Worm (Caenorhabditis elegans) whole organism, L1 larva: ENCODE measurements around the gene tex-2.

Source experiments
- C34B4.2 ChIP-seq: sonication (generic microtip); optimal IDR thresholded peaks from 2 replicates; lab custom pipeline; 2017; ENCODE audit warnings: mild to moderate bottlenecking, missing genetic modification characterization, missing compliant biosample characterization
- Y116A8C.19 ChIP-seq: sonication (generic microtip); optimal IDR thresholded peaks from 2 replicates; lab custom pipeline; 2016; ENCODE audit warnings: missing compliant biosample characterization, missing genetic modification characterization, borderline replicate concordance
- aha-1 ChIP-seq: fragments of 150-350 bp; optimal IDR thresholded peaks from 2 replicates; lab custom pipeline; 2014; ENCODE audit warnings: missing biosample characterization, missing genetic modification characterization
- alr-1 ChIP-seq: fragments of 200-800 bp; sonication (Bioruptor generic); optimal IDR thresholded peaks from 2 replicates; lab custom pipeline; 2018; ENCODE audit warnings: borderline replicate concordance, mild to moderate bottlenecking, missing genetic modification characterization, missing compliant biosample characterization
- aly-2 ChIP-seq: fragments of 150-350 bp; optimal IDR thresholded peaks from 2 replicates; lab custom pipeline; 2014; ENCODE audit warnings: missing biosample characterization, missing genetic modification characterization
- blmp-1 ChIP-seq: fragments of 150-350 bp; optimal IDR thresholded peaks from 2 replicates; lab custom pipeline; 2014; ENCODE audit warnings: missing biosample characterization, missing genetic modification characterization
- ceh-63 ChIP-seq: fragments of 200-800 bp; sonication (Bioruptor generic); optimal IDR thresholded peaks from 2 replicates; lab custom pipeline; 2018; ENCODE audit warnings: mild to moderate bottlenecking, missing genetic modification characterization, missing compliant biosample characterization
- ceh-8 ChIP-seq: fragments of 200-800 bp; sonication (Bioruptor generic); optimal IDR thresholded peaks from 2 replicates; lab custom pipeline; 2018; ENCODE audit warnings: mild to moderate bottlenecking, missing genetic modification characterization, moderate library complexity, missing compliant biosample characterization
- ceh-90 ChIP-seq: sonication (generic microtip); optimal IDR thresholded peaks from 2 replicates; lab custom pipeline; 2016; ENCODE audit warnings: missing genetic modification characterization, missing compliant biosample characterization
- ces-1 ChIP-seq: fragments of 150-350 bp; optimal IDR thresholded peaks from 2 replicates; lab custom pipeline; 2014; ENCODE audit warnings: missing biosample characterization, missing genetic modification reagents, missing genetic modification characterization
- dpl-1 ChIP-seq, 3 experiments: fragments of 150-350 bp in 2 of 3; sonication (generic microtip) in 1 of 3; optimal IDR thresholded peaks; 2 replicates each; lab custom pipeline; 2014 to 2017; ENCODE audit warnings: missing biosample characterization in 3 of 3, missing genetic modification characterization in 3 of 3, missing genetic modification reagents in 3 of 3
- dsc-1 ChIP-seq: sonication (generic microtip); optimal IDR thresholded peaks from 2 replicates; lab custom pipeline; 2016; ENCODE audit warnings: mild to moderate bottlenecking, missing genetic modification characterization, missing compliant biosample characterization
- efl-1 ChIP-seq, 4 experiments: fragments of 150-350 bp; optimal IDR thresholded peaks in 3 of 4; peaks in 1 of 4; 1 replicate in 1 of 4; 2 replicates in 3 of 4; lab custom pipeline; 2014; ENCODE audit warnings: missing biosample characterization in 2 of 4, missing genetic modification characterization in 2 of 4, missing genetic modification reagents in 2 of 4
- egl-13 ChIP-seq: sonication (generic microtip); optimal IDR thresholded peaks from 2 replicates; lab custom pipeline; 2016; ENCODE audit warnings: missing genotype, missing genetic modification reagents, missing genetic modification characterization, missing compliant biosample characterization
- elt-2 ChIP-seq: sonication (generic microtip); optimal IDR thresholded peaks from 2 replicates; lab custom pipeline; 2016; ENCODE audit warnings: missing genetic modification characterization, mild to moderate bottlenecking, inconsistent platforms, missing compliant biosample characterization, missing genetic modification reagents
- elt-3 ChIP-seq, 6 experiments: fragments of 150-350 bp in 1 of 6; sonication (generic microtip); optimal IDR thresholded peaks; 2 replicates each; lab custom pipeline; 2017 to 2018; ENCODE audit warnings: missing biosample characterization in 6 of 6, missing genetic modification characterization in 6 of 6, inconsistent platforms in 1 of 6
- fkh-10 ChIP-seq: sonication (generic microtip); optimal IDR thresholded peaks from 2 replicates; lab custom pipeline; 2017; ENCODE audit warnings: missing biosample characterization, missing genetic modification reagents, missing genetic modification characterization
- fos-1 ChIP-seq: fragments of 150-350 bp; optimal IDR thresholded peaks from 2 replicates; lab custom pipeline; 2014; ENCODE audit warnings: missing biosample characterization, missing genetic modification characterization
- hlh-4 ChIP-seq: sonication (generic microtip); optimal IDR thresholded peaks from 2 replicates; lab custom pipeline; 2016; ENCODE audit warnings: mild to moderate bottlenecking, missing genetic modification characterization, missing compliant biosample characterization
- isw-1 ChIP-seq: fragments of 200-800 bp; sonication (Bioruptor generic); IDR thresholded peaks from 2 replicates; pipeline ENCODE4 v1.3.6; 2022; ENCODE audit warnings: missing genetic modification characterization, missing compliant biosample characterization
- jun-1 ChIP-seq: fragments of 150-350 bp; optimal IDR thresholded peaks from 2 replicates; lab custom pipeline; 2014; ENCODE audit warnings: missing biosample characterization, missing genetic modification reagents, missing genetic modification characterization
- lin-14 ChIP-seq: fragments of 200-800 bp; sonication (Bioruptor generic); optimal IDR thresholded peaks from 2 replicates; lab custom pipeline; 2018; ENCODE audit warnings: mild to moderate bottlenecking, missing genetic modification characterization, moderate library complexity, missing compliant biosample characterization
- lin-35 ChIP-seq, 2 experiments: fragments of 150-350 bp; optimal IDR thresholded peaks; 2 replicates each; lab custom pipeline; 2014; ENCODE audit warnings: missing biosample characterization in 2 of 2, missing genetic modification characterization in 2 of 2, missing genetic modification reagents in 2 of 2
- lir-3 ChIP-seq: sonication (generic microtip); optimal IDR thresholded peaks from 2 replicates; lab custom pipeline; 2016; ENCODE audit warnings: mild to moderate bottlenecking, missing genetic modification characterization, moderate library complexity, missing compliant biosample characterization; ENCODE audit not compliant: poor library complexity
- lsy-2 ChIP-seq, 2 experiments: fragments of 150-350 bp; optimal IDR thresholded peaks; 2 replicates each; lab custom pipeline; 2014; ENCODE audit warnings: missing biosample characterization in 2 of 2, missing genetic modification characterization in 2 of 2
- mab-9 ChIP-seq: fragments of 200-800 bp; sonication (Bioruptor generic); IDR thresholded peaks from 2 replicates; pipeline ENCODE4 v1.3.6; 2022; ENCODE audit warnings: missing genetic modification reagents, missing genetic modification characterization, missing compliant biosample characterization
- mdl-1 ChIP-seq, 2 experiments: fragments of 150-350 bp; optimal IDR thresholded peaks; 2 replicates each; lab custom pipeline; 2014 to 2017; ENCODE audit warnings: missing biosample characterization in 2 of 2, missing genetic modification characterization in 2 of 2, inconsistent platforms in 1 of 2
- mef-2 ChIP-seq: fragments of 150-350 bp; optimal IDR thresholded peaks from 2 replicates; lab custom pipeline; 2014; ENCODE audit warnings: missing biosample characterization, missing genetic modification characterization
- nhr-71 ChIP-seq: sonication (generic microtip); optimal IDR thresholded peaks from 2 replicates; lab custom pipeline; 2016; ENCODE audit warnings: mild to moderate bottlenecking, missing genetic modification characterization, moderate library complexity, missing compliant biosample characterization
- nhr-84 ChIP-seq: sonication (generic microtip); optimal IDR thresholded peaks from 2 replicates; lab custom pipeline; 2017; ENCODE audit warnings: missing biosample characterization, missing genetic modification characterization
- nhr-85 ChIP-seq: sonication (generic microtip); peaks from one replicate; lab custom pipeline; 2016; ENCODE audit warnings: missing genetic modification characterization, inconsistent platforms, missing compliant biosample characterization
- nhr-90 ChIP-seq: sonication (generic microtip); optimal IDR thresholded peaks from 2 replicates; lab custom pipeline; 2016; ENCODE audit warnings: mild to moderate bottlenecking, missing genetic modification characterization, missing compliant biosample characterization; ENCODE audit not compliant: poor library complexity
- tbx-2 ChIP-seq: sonication (generic microtip); optimal IDR thresholded peaks from 2 replicates; lab custom pipeline; 2016; ENCODE audit warnings: missing genetic modification characterization, missing compliant biosample characterization
- tlp-1 ChIP-seq: fragments of 150-350 bp; optimal IDR thresholded peaks from 2 replicates; lab custom pipeline; 2014; ENCODE audit warnings: missing biosample characterization, missing genetic modification characterization
- unc-86 ChIP-seq: sonication (generic microtip); optimal IDR thresholded peaks from 2 replicates; lab custom pipeline; 2016; ENCODE audit warnings: missing genetic modification characterization, missing compliant biosample characterization
- unc-98 ChIP-seq: fragments of 200-800 bp; sonication (Bioruptor generic); IDR thresholded peaks from 2 replicates; pipeline ENCODE4 v1.3.6; 2022; ENCODE audit warnings: missing genetic modification characterization, missing compliant biosample characterization
- zag-1 ChIP-seq: fragments of 150-350 bp; optimal IDR thresholded peaks from 2 replicates; lab custom pipeline; 2014; ENCODE audit warnings: missing biosample characterization, missing genetic modification characterization

The tex-2 gene

DNA sequence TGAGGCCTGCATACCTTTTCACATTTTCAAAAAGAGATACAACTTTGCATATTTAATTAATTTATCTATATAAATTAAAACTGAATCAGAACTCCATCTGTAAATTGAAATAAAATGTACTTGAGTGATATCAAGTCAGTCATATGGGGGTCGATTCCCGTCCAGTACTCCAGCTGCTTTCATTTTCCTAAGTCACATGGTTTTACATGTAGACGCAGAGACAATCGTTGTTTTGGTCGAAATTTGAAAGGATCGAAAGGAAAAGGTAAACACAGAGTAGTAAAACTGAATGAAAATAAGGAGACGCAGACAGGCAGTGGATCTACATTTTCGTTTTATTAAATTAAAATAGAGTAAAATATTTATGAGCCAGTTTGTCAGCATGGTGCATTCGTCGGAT lies 716 bp upstream of the tex-2 start (continued):
- TF ChIP-seq dsc-1 (tag; lab: Kevin White, UChicago) = peak; percentile 36
- peak in 1 of 2 experiments; percentile 25 for TF ChIP-seq efl-1 (optimal IDR thresholded peaks at IDR 0.05; lab: Kevin White, UChicago)
- TF ChIP-seq efl-1 (GFP tag; optimal IDR thresholded peaks at IDR 0.05 in 1 of 2; lab: Kevin White, UChicago) = peak; percentile 25 to 88
- peak in 2 of 6 experiments; percentile 31 to 64 for TF ChIP-seq elt-3 (tag; optimal IDR thresholded peaks at IDR 0.05; lab: Kevin White, UChicago)
- peak; percentile 90 for TF ChIP-seq nhr-85 (tag; lab: Kevin White, UChicago)
- peak; percentile 98 for TF ChIP-seq blmp-1 (tag; lab: Kevin White, UChicago)
- peak; percentile 35 to 49 for TF ChIP-seq lsy-2 (tag; optimal IDR thresholded peaks at IDR 0.05; lab: Kevin White, UChicago)
- TF ChIP-seq alr-1 (tag; lab: Kevin White, UChicago) = no peak
- TF ChIP-seq dpl-1 (GFP tag; optimal IDR thresholded peaks at IDR 0.05; lab: Kevin White, UChicago) = peak in 2 of 3 experiments; percentile 33 to 39
- no peak for TF ChIP-seq hlh-4 (tag; lab: Kevin White, UChicago)
- TF ChIP-seq fkh-10 (GFP tag; lab: Kevin White, UChicago) = no peak
- TF ChIP-seq nhr-71 (tag; lab: Kevin White, UChicago) = peak; percentile 71
- peak; percentile 4 for TF ChIP-seq lir-3 (tag; lab: Kevin White, UChicago)
- TF ChIP-seq mdl-1 (tag; optimal IDR thresholded peaks at IDR 0.05; lab: Kevin White, UChicago) = peak in 1 of 2 experiments; percentile 78
- no peak for TF ChIP-seq C34B4.2 (tag; lab: Kevin White, UChicago)
- peak; percentile 17 to 74 for TF ChIP-seq lin-35 (GFP tag; optimal IDR thresholded peaks at IDR 0.05; lab: Kevin White, UChicago)
- TF ChIP-seq aha-1 (tag; lab: Kevin White, UChicago) = no peak
- TF ChIP-seq nhr-90 (tag; lab: Kevin White, UChicago) = peak; percentile 30

ce11 chrII:5872414-5872813 lies 1.0 kb downstream of the tex-2 start:
- TF ChIP-seq nhr-84 = no peak
- TF ChIP-seq elt-2 (tag; lab: Kevin White, UChicago) = peak; percentile 51
- TF ChIP-seq ces-1 (GFP tag; lab: Kevin White, UChicago) = no peak
- no peak for TF ChIP-seq aly-2

DNA sequence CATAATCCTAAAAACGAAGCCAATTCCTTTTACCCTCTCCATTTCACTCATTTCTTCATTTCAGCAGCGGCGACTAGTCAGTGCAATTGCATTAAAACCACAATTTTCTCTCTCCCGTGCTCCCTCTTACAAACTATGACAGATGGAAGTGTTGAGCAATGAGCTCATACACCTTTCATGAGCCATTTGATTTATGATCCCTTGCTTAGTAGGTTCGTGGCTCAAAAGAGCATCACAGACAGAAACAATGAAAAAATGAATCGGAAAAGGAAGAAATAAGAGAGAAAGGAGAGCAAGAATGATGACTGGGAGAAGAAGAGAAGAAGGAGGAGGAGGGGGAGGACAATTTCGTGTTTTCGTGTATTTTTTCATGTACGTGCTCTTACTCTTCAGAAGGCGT lies 1.9 kb downstream of the tex-2 start:
- TF ChIP-seq lsy-2 (tag; optimal IDR thresholded peaks at IDR 0.05; lab: Kevin White, UChicago) (peak in 1 of 2 experiments; percentile 15), lin-14 (GFP tag; lab: Kevin White, UChicago) (peak; percentile 48), dsc-1 (tag; lab: Kevin White, UChicago) (peak; percentile 48), unc-86 (tag; lab: Kevin White, UChicago) (no peak), isw-1 (GFP tag; lab: Robert Waterston, UW) (no peak), nhr-85 (tag; lab: Kevin White, UChicago) (peak; percentile 39), tlp-1 (tag; lab: Kevin White, UChicago) (no peak), ceh-63 (GFP tag; lab: Kevin White, UChicago) (no peak)

- TF ChIP-seq efl-1 (optimal IDR thresholded peaks at IDR 0.05; lab: Kevin White, UChicago) (no peak), efl-1 (GFP tag; optimal IDR thresholded peaks at IDR 0.05 in 1 of 2; lab: Kevin White, UChicago) (peak in 1 of 2 experiments; percentile 40), mef-2 (tag; lab: Kevin White, UChicago) (no peak), mab-9 (GFP tag; lab: Robert Waterston, UW) (no peak), lin-35 (GFP tag; optimal IDR thresholded peaks at IDR 0.05; lab: Kevin White, UChicago) (no peak), dpl-1 (GFP tag; optimal IDR thresholded peaks at IDR 0.05; lab: Kevin White, UChicago) (peak in 1 of 3 experiments; percentile 20), fos-1 (no peak), Y116A8C.19 (no peak), unc-98 (GFP tag; lab: Robert Waterston, UW) (no peak), egl-13 (no peak), nhr-71 (tag; lab: Kevin White, UChicago) (no peak), tbx-2 (tag; lab: Kevin White, UChicago) (no peak), jun-1 (tag; lab: Kevin White, UChicago) (no peak), zag-1 (tag; lab: Kevin White, UChicago) (no peak), ceh-90 (tag; lab: Kevin White, UChicago) (no peak), ceh-8 (GFP tag; lab: Kevin White, UChicago) (no peak)
Observed at ce11 chrII:5866920-5867319, 6.5 kb downstream of the tex-2 start.
